Worm (Caenorhabditis elegans): ENCODE measurements around the gene F44E7.9.
A peak's percentile ranks its signal among the peaks of the same experiment; 100 is the strongest.

The F44E7.9 gene

ce11 chrV:5838576-5839366 is 47.7 kb downstream of the F44E7.9 start, which contains the start of gene F26F12.2 (continued):
- no peak for TF ChIP-seq unc-55 (GFP tag; optimal IDR thresholded peaks at IDR 0.05)
- no peak for TF ChIP-seq fos-1 (tag; optimal IDR thresholded peaks at IDR 0.05)
- TF ChIP-seq C34F6.9 (tag; optimal IDR thresholded peaks at IDR 0.05) = peak; percentile 30
- no peak for TF ChIP-seq nhr-21 (tag; optimal IDR thresholded peaks at IDR 0.05)
- no peak for TF ChIP-seq lin-11 (tag; optimal IDR thresholded peaks at IDR 0.05)
- TF ChIP-seq peb-1 (tag; optimal IDR thresholded peaks at IDR 0.05) = no peak
- TF ChIP-seq gmeb-1 (tag; optimal IDR thresholded peaks at IDR 0.05) = no peak
- peak; percentile 17 for TF ChIP-seq nhr-129 (tag; optimal IDR thresholded peaks at IDR 0.05)
- peak; percentile 47 for TF ChIP-seq ztf-4 (tag; optimal IDR thresholded peaks at IDR 0.05)
- no peak for TF ChIP-seq R02D3.7 (tag; optimal IDR thresholded peaks at IDR 0.05)
- no peak for TF ChIP-seq mab-5 (tag; optimal IDR thresholded peaks at IDR 0.05)
- TF ChIP-seq ZK546.5 (tag; optimal IDR thresholded peaks at IDR 0.05) = no peak
- no peak for TF ChIP-seq ceh-16 (tag; optimal IDR thresholded peaks at IDR 0.05)
- TF ChIP-seq ceh-82 (tag; optimal IDR thresholded peaks at IDR 0.05) = no peak
- TF ChIP-seq sem-4 (tag; optimal IDR thresholded peaks at IDR 0.05) = no peak
- TF ChIP-seq lin-39 (tag; optimal IDR thresholded peaks at IDR 0.05) = no peak
- no peak for TF ChIP-seq nhr-237 (tag; optimal IDR thresholded peaks at IDR 0.05)
- TF ChIP-seq alr-1 (tag; optimal IDR thresholded peaks at IDR 0.05) = no peak

ce11 chrV:5840939-5841338 is 49.9 kb downstream of the F44E7.9 start:
- TF ChIP-seq ztf-1 (GFP tag; conservative IDR thresholded peaks at IDR 0.05) (0 out of 2 replicates have a peak, but pooled peaks have one; percentile 32), ceh-82 (tag; optimal IDR thresholded peaks at IDR 0.05) (no peak), nhr-129 (tag; optimal IDR thresholded peaks at IDR 0.05) (peak; percentile 4)

Measured in whole organism, L2 larva.